Worm (Caenorhabditis elegans) whole organism, L3 larva: ENCODE data around the gene cec-3.

Source experiments
- aly-2 ChIP-seq: fragments of 150-350 bp; optimal IDR thresholded peaks from 2 replicates; lab custom pipeline; 2014; ENCODE audit warnings: missing biosample characterization, missing genetic modification characterization
- ama-1 ChIP-seq: fragments of 150-350 bp; optimal IDR thresholded peaks from 2 replicates; lab custom pipeline; 2018
- daf-12 ChIP-seq: fragments of 150-350 bp; optimal IDR thresholded peaks from 2 replicates; lab custom pipeline; 2014; ENCODE audit warnings: missing biosample characterization, missing genetic modification reagents, missing genetic modification characterization
- elt-1 ChIP-seq: fragments of 150-350 bp; optimal IDR thresholded peaks from 2 replicates; lab custom pipeline; 2014; ENCODE audit warnings: missing biosample characterization, missing genetic modification characterization
- hmg-11 ChIP-seq: sonication (generic microtip); optimal IDR thresholded peaks from 2 replicates; lab custom pipeline; 2016; ENCODE audit warnings: missing genetic modification characterization, missing compliant biosample characterization
- lin-39 ChIP-seq: fragments of 150-350 bp; optimal IDR thresholded peaks from 2 replicates; lab custom pipeline; 2018; ENCODE audit warnings: missing biosample characterization, missing genetic modification reagents, missing genetic modification characterization
- lsy-12 ChIP-seq: sonication (generic microtip); optimal IDR thresholded peaks from 2 replicates; lab custom pipeline; 2016; ENCODE audit warnings: mild to moderate bottlenecking, missing genetic modification characterization, missing compliant biosample characterization
- nhr-12 ChIP-seq: fragments of 150-350 bp; optimal IDR thresholded peaks from 2 replicates; lab custom pipeline; 2014; ENCODE audit warnings: missing biosample characterization, missing genetic modification characterization
- nhr-28 ChIP-seq: fragments of 150-350 bp; optimal IDR thresholded peaks from 2 replicates; lab custom pipeline; 2014; ENCODE audit warnings: missing biosample characterization, missing genetic modification characterization
- snpc-4 ChIP-seq: fragments of 150-350 bp; optimal IDR thresholded peaks from 2 replicates; lab custom pipeline; 2014; ENCODE audit warnings: missing biosample characterization, missing genetic modification characterization
- unc-62 ChIP-seq: fragments of 150-350 bp; sonication (generic microtip); optimal IDR thresholded peaks from 4 replicates; lab custom pipeline; 2014; ENCODE audit warnings: missing biosample characterization, missing genetic modification reagents, missing genetic modification characterization
- zag-1 ChIP-seq: fragments of 150-350 bp; optimal IDR thresholded peaks from 2 replicates; lab custom pipeline; 2014; ENCODE audit warnings: missing biosample characterization, missing genetic modification characterization

DNA sequence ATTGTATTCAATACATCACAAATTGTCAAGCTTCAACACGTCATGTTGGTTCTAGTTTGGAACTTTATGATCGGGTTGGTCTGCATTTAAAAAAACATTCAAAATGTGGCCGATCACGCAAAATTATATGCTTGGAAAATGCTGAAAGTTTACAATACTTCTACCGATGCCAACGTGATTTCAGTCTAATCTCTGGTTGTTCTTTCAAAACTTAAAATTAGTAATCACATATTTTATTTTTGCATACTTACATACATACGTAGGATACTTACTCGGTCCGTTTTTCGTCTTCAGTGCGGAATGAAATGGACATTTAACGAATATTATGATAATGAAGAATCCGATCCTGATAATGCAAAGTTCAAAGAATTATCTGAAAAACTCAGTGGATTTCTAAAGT lies 32.3 kb downstream of the cec-3 start, which contains the start of gene srw-62:
- TF ChIP-seq unc-62 (GFP tag; lab: Kevin White, UChicago) (no peak), lin-39 (tag; lab: Kevin White, UChicago) (no peak), nhr-28 (no peak), daf-12 (tag; lab: Kevin White, UChicago) (no peak), elt-1 (tag; lab: Kevin White, UChicago) (no peak), aly-2 (tag; lab: Kevin White, UChicago) (no peak), lsy-12 (no peak), nhr-12 (tag; lab: Kevin White, UChicago) (no peak), ama-1 (no peak), hmg-11 (tag; lab: Kevin White, UChicago) (no peak), snpc-4 (tag; lab: Kevin White, UChicago) (no peak), zag-1 (tag; lab: Kevin White, UChicago) (no peak)
